Fruit fly (Drosophila melanogaster) whole organism: ENCODE data around the gene CG32984.

ENCODE experiments used
- Dll ChIP-seq: fragments of >200 bp; optimal IDR thresholded peaks from 2 replicates; lab custom pipeline; 2017
- psq ChIP-seq: fragments of >200 bp; optimal IDR thresholded peaks from 2 replicates; lab custom pipeline; 2017
- usp ChIP-seq: fragments of >200 bp; optimal IDR thresholded peaks from 2 replicates; lab custom pipeline; 2017; ENCODE audit warnings: missing biosample characterization, missing genetic modification characterization, mixed read lengths

DNA sequence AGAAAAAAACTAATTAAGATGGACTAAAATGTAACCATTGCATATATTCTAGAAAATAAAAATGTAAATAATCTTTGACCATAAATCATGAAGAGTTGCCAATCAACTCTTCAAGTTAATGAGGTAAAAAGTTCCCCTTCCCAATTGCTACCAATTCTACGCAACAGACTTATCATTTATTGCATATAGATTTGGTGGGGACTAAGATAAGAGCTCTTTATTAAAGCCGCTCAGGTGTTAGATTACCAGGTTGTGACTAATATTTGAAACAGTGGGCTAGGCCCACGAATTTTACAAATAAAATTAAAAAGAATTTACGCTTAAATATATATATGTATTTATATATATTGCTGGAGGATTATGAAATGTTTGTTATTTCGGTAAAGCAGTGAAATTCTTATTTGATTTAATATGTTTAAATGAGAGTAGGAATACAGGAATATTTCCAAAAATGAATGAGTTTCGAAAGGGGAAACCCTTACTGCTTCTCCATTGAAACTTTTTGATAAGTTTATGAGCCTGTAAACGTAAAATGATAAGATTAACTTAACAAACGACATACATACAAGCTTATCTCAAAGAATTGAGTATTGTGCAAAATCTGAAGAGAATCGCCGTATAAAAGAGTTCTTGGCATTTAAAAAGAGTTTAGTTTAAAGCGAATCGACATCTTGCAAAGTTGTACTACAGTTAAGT is 46.9 kb downstream of the CG32984 start, which contains the start of gene CG13102:
- no peak for TF ChIP-seq psq
- TF ChIP-seq Dll (lab: Kevin White, UChicago) = no peak
- TF ChIP-seq usp = no peak
